Worm (Caenorhabditis elegans) whole organism, young adult: ENCODE data around the gene zhit-1.

ENCODE experiments used
- B0035.1 ChIP-seq: sonication (generic microtip); optimal IDR thresholded peaks from 2 replicates; lab custom pipeline; 2016; ENCODE audit warnings: missing genetic modification characterization, mild to moderate bottlenecking, missing compliant biosample characterization, missing genotype, missing genetic modification reagents
- F37B4.10 ChIP-seq: fragments of 200-800 bp; sonication (Bioruptor generic); IDR thresholded peaks from 2 replicates; pipeline ENCODE4 v1.3.6; 2022; ENCODE audit warnings: missing genetic modification characterization, missing compliant biosample characterization
- F57C9.4 ChIP-seq: sonication (generic microtip); optimal IDR thresholded peaks from 2 replicates; lab custom pipeline; 2017; ENCODE audit warnings: mild to moderate bottlenecking, missing genetic modification characterization, missing compliant biosample characterization
- K11D2.4 ChIP-seq: fragments of 200-800 bp; sonication (Bioruptor generic); IDR thresholded peaks from 2 replicates; pipeline ENCODE4 v1.3.6; 2022; ENCODE audit warnings: missing genetic modification reagents, missing genetic modification characterization, missing compliant biosample characterization
- Y53F4B.3 ChIP-seq: fragments of 200-800 bp; sonication (Bioruptor generic); IDR thresholded peaks from 2 replicates; pipeline ENCODE4 v1.3.6; 2022; ENCODE audit warnings: missing genetic modification reagents, missing genetic modification characterization, missing compliant biosample characterization
- Y56A3A.18 ChIP-seq: fragments of 200-800 bp; sonication (Bioruptor generic); IDR thresholded peaks from 2 replicates; pipeline ENCODE4 v1.3.6; 2022; ENCODE audit warnings: missing genetic modification reagents, missing genetic modification characterization, missing compliant biosample characterization
- atf-7 ChIP-seq: sonication (generic microtip); optimal IDR thresholded peaks from 2 replicates; lab custom pipeline; 2017; ENCODE audit warnings: mild to moderate bottlenecking, missing genetic modification characterization, missing compliant biosample characterization
- attf-6 ChIP-seq: fragments of 200-800 bp; sonication (Bioruptor generic); IDR thresholded peaks from 2 replicates; pipeline ENCODE4 v1.3.6; 2022; ENCODE audit warnings: missing genetic modification reagents, missing genetic modification characterization, missing compliant biosample characterization
- bed-1 ChIP-seq: fragments of 200-800 bp; sonication (Bioruptor generic); IDR thresholded peaks from 2 replicates; pipeline ENCODE4 v1.3.6; 2022; ENCODE audit warnings: missing genetic modification reagents, missing genetic modification characterization, missing compliant biosample characterization
- ccch-3 ChIP-seq: fragments of 200-800 bp; sonication (Bioruptor generic); optimal IDR thresholded peaks from 2 replicates; lab custom pipeline; 2018; ENCODE audit warnings: mild to moderate bottlenecking, missing genetic modification characterization, missing compliant biosample characterization
- cebp-1 ChIP-seq, 2 experiments: fragments of 200-800 bp in 1 of 2; sonication (Bioruptor generic) in 1 of 2; sonication (generic microtip) in 1 of 2; IDR thresholded peaks in 1 of 2; optimal IDR thresholded peaks in 1 of 2; 2 replicates each; pipeline versions ENCODE4 v1.3.6 to Lab custom; 2017 to 2022; ENCODE audit warnings: missing compliant biosample characterization in 2 of 2, missing genetic modification characterization in 2 of 2, mild to moderate bottlenecking in 1 of 2, missing genetic modification reagents in 1 of 2, moderate library complexity in 1 of 2
- ceh-27 ChIP-seq: fragments of 200-800 bp; sonication (Bioruptor generic); optimal IDR thresholded peaks from 2 replicates; lab custom pipeline; 2018; ENCODE audit warnings: mild to moderate bottlenecking, missing genetic modification characterization, moderate library complexity, missing compliant biosample characterization
- ceh-91 ChIP-seq: fragments of 200-800 bp; sonication (Bioruptor generic); IDR thresholded peaks from 2 replicates; pipeline ENCODE4 v1.3.6; 2022; ENCODE audit warnings: missing genetic modification reagents, missing genetic modification characterization, missing compliant biosample characterization
- dpff-1 ChIP-seq: sonication (generic microtip); optimal IDR thresholded peaks from 2 replicates; lab custom pipeline; 2017; ENCODE audit warnings: mild to moderate bottlenecking, missing genetic modification characterization, missing compliant biosample characterization
- dpl-1 ChIP-seq: fragments of 150-350 bp; optimal IDR thresholded peaks from 2 replicates; lab custom pipeline; 2014; ENCODE audit warnings: missing biosample characterization, missing genetic modification reagents, missing genetic modification characterization
- fkh-3 ChIP-seq: sonication (generic microtip); optimal IDR thresholded peaks from 2 replicates; lab custom pipeline; 2016; ENCODE audit warnings: mild to moderate bottlenecking, missing genetic modification characterization, missing compliant biosample characterization
- hmg-1.2 ChIP-seq: fragments of 200-800 bp; sonication (Bioruptor generic); IDR thresholded peaks from 2 replicates; pipeline ENCODE4 v1.3.6; 2022; ENCODE audit warnings: missing genetic modification reagents, missing genetic modification characterization, missing compliant biosample characterization
- lag-1 ChIP-seq: fragments of 200-800 bp; sonication (Bioruptor generic); IDR thresholded peaks from 2 replicates; pipeline ENCODE4 v1.3.6; 2022; ENCODE audit warnings: missing genetic modification reagents, missing genetic modification characterization, missing compliant biosample characterization
- lsy-27 ChIP-seq: sonication (generic microtip); optimal IDR thresholded peaks from 2 replicates; lab custom pipeline; 2017; ENCODE audit warnings: missing genetic modification characterization, mild to moderate bottlenecking, missing compliant biosample characterization, antibody characterized with exemption, missing genotype, borderline replicate concordance; ENCODE audit not compliant: insufficient read depth
- madf-10 ChIP-seq: sonication (generic microtip); optimal IDR thresholded peaks from 2 replicates; lab custom pipeline; 2016; ENCODE audit warnings: mild to moderate bottlenecking, missing genetic modification characterization, missing compliant biosample characterization
- mcd-1 ChIP-seq: fragments of 200-800 bp; sonication (Bioruptor generic); IDR thresholded peaks from 2 replicates; pipeline ENCODE4 v1.3.6; 2022; ENCODE audit warnings: missing genetic modification reagents, missing genetic modification characterization, missing compliant biosample characterization
- mel-28 ChIP-seq: sonication (generic microtip); optimal IDR thresholded peaks from 2 replicates; lab custom pipeline; 2016; ENCODE audit warnings: borderline replicate concordance, mild to moderate bottlenecking, missing genetic modification characterization, missing compliant biosample characterization
- mes-4 ChIP-seq: sonication (generic microtip); optimal IDR thresholded peaks from 2 replicates; lab custom pipeline; 2016; ENCODE audit warnings: missing genotype, missing genetic modification characterization, missing compliant biosample characterization
- nhr-179 ChIP-seq: sonication (generic microtip); optimal IDR thresholded peaks from 2 replicates; lab custom pipeline; 2016; ENCODE audit warnings: mild to moderate bottlenecking, missing genetic modification characterization, missing compliant biosample characterization
- nhr-90 ChIP-seq: sonication (generic microtip); optimal IDR thresholded peaks from 2 replicates; lab custom pipeline; 2016; ENCODE audit warnings: missing genotype, mild to moderate bottlenecking, missing genetic modification characterization, missing compliant biosample characterization
- pbrm-1 ChIP-seq: fragments of 200-800 bp; sonication (Bioruptor generic); IDR thresholded peaks from 2 replicates; pipeline ENCODE4 v1.3.6; 2022; ENCODE audit warnings: missing genetic modification reagents, missing genetic modification characterization, missing compliant biosample characterization
- rpc-1 ChIP-seq, 2 experiments: fragments of 150-350 bp in 1 of 2; sonication (generic microtip) in 1 of 2; optimal IDR thresholded peaks; 2 replicates each; lab custom pipeline; 2014 to 2018; ENCODE audit warnings: missing biosample characterization in 1 of 2, missing genetic modification characterization in 1 of 2, missing genetic modification reagents in 1 of 2, missing genotype in 1 of 2
- sea-2 ChIP-seq: fragments of 200-800 bp; sonication (Bioruptor generic); IDR thresholded peaks from 2 replicates; pipeline ENCODE4 v1.3.6; 2022; ENCODE audit warnings: missing genetic modification characterization, missing compliant biosample characterization
- snpc-1.1 ChIP-seq: sonication (generic microtip); optimal IDR thresholded peaks from 2 replicates; lab custom pipeline; 2017; ENCODE audit warnings: missing genetic modification characterization, mild to moderate bottlenecking, missing compliant biosample characterization, antibody characterized with exemption, moderate library complexity, missing genotype, missing genetic modification reagents; ENCODE audit not compliant: insufficient read depth
- snpc-3.4 ChIP-seq: sonication (generic microtip); optimal IDR thresholded peaks from 2 replicates; lab custom pipeline; 2017; ENCODE audit warnings: missing genetic modification characterization, mild to moderate bottlenecking, missing compliant biosample characterization, antibody characterized with exemption, moderate library complexity, missing genotype, missing genetic modification reagents
- snpc-4 ChIP-seq, 5 experiments: fragments of 150-350 bp in 1 of 5; sonication (generic microtip) in 4 of 5; optimal IDR thresholded peaks; 2 replicates each; lab custom pipeline; 2014 to 2018; ENCODE audit warnings: missing genetic modification characterization in 5 of 5, missing biosample characterization in 3 of 5, antibody characterized with exemption in 2 of 5, mild to moderate bottlenecking in 2 of 5, missing compliant biosample characterization in 2 of 5, missing genotype in 2 of 5, moderate library complexity in 2 of 5, missing genetic modification reagents in 1 of 5
- tlf-1 ChIP-seq: fragments of 200-800 bp; sonication (Bioruptor generic); optimal IDR thresholded peaks from 2 replicates; lab custom pipeline; 2018; ENCODE audit warnings: mild to moderate bottlenecking, missing genetic modification characterization, missing compliant biosample characterization
- unc-130 ChIP-seq: sonication (generic microtip); optimal IDR thresholded peaks from 2 replicates; lab custom pipeline; 2016; ENCODE audit warnings: missing genetic modification reagents, missing genetic modification characterization, missing compliant biosample characterization
- xnd-1 ChIP-seq: sonication (generic microtip); optimal IDR thresholded peaks from 2 replicates; lab custom pipeline; 2016; ENCODE audit warnings: missing genotype, missing genetic modification reagents, missing genetic modification characterization, missing compliant biosample characterization
- ztf-3 ChIP-seq: fragments of 200-800 bp; sonication (Bioruptor generic); optimal IDR thresholded peaks from 2 replicates; lab custom pipeline; 2018; ENCODE audit warnings: mild to moderate bottlenecking, missing genetic modification characterization, missing compliant biosample characterization

The zhit-1 gene

ce11 chrV:5613109-5613508 lies 16.8 kb upstream of the zhit-1 start, which contains the start of gene lrpc-1:
TSS of gene lrpc-1 (minus strand) at chrV:5613209.
- TF ChIP-seq madf-10 (tag; lab: Kevin White, UChicago), result no peak
- no peak for TF ChIP-seq Y53F4B.3 (GFP tag; lab: Robert Waterston, UW)
- no peak for TF ChIP-seq rpc-1 (optimal IDR thresholded peaks at IDR 0.05; lab: Kevin White, UChicago)
- no peak for TF ChIP-seq rpc-1 (tag; optimal IDR thresholded peaks at IDR 0.05; lab: Kevin White, UChicago)
- no peak for TF ChIP-seq ceh-91
- no peak for TF ChIP-seq nhr-179
- TF ChIP-seq mel-28, result no peak
- TF ChIP-seq ceh-27 (GFP tag; lab: Kevin White, UChicago), result no peak
- no peak for TF ChIP-seq dpl-1 (GFP tag; lab: Kevin White, UChicago)
- TF ChIP-seq lag-1 (GFP tag; lab: Robert Waterston, UW), result no peak
- no peak for TF ChIP-seq atf-7 (tag; lab: Kevin White, UChicago)
- no peak for TF ChIP-seq F57C9.4 (tag; lab: Kevin White, UChicago)
- TF ChIP-seq lsy-27 (tag; lab: Kevin White, UChicago), result no peak
- TF ChIP-seq Y56A3A.18 (GFP tag; lab: Robert Waterston, UW), result no peak
- no peak for TF ChIP-seq unc-130 (GFP tag; lab: Kevin White, UChicago)
- TF ChIP-seq K11D2.4 (GFP tag; lab: Robert Waterston, UW), result no peak
- no peak for TF ChIP-seq mes-4 (tag; lab: Kevin White, UChicago)

- TF ChIP-seq fkh-3 (tag; lab: Kevin White, UChicago), result no peak
- TF ChIP-seq F57C9.4 (tag; lab: Kevin White, UChicago), result no peak
- no peak for TF ChIP-seq nhr-90 (tag; lab: Kevin White, UChicago)
- TF ChIP-seq F37B4.10 (GFP tag; lab: Robert Waterston, UW), result no peak
- no peak for TF ChIP-seq ccch-3 (GFP tag; lab: Kevin White, UChicago)
- TF ChIP-seq B0035.1, result no peak
- TF ChIP-seq, all 124 proteins: peak for 0
These were observed 13.8 kb upstream of the zhit-1 start for ce11 chrV:5610186-5610585.

ce11 chrV:5606255-5606654 lies 9.9 kb upstream of the zhit-1 start, which contains the start of gene CD4.1:
TSS of gene CD4.1 (plus strand) at chrV:5606555.
- TF ChIP-seq bed-1 (GFP tag; lab: Robert Waterston, UW) (no peak), ccch-3 (GFP tag; lab: Kevin White, UChicago) (no peak), tlf-1 (GFP tag; lab: Kevin White, UChicago) (no peak), dpff-1 (tag; lab: Kevin White, UChicago) (no peak), sea-2 (GFP tag; lab: Robert Waterston, UW) (no peak), cebp-1 (GFP tag; IDR thresholded peaks at IDR 0.05; lab: Robert Waterston, UW) (no peak), cebp-1 (tag; optimal IDR thresholded peaks at IDR 0.05; lab: Kevin White, UChicago) (no peak), ztf-3 (no peak)
- TF ChIP-seq, all 124 proteins: peak for 0

ce11 chrV:5602407-5602806 lies 6.1 kb upstream of the zhit-1 start:
- peak; percentile 39 for TF ChIP-seq mcd-1 (GFP tag; lab: Robert Waterston, UW)
- TF ChIP-seq xnd-1 (tag; lab: Kevin White, UChicago), result peak; percentile 7
- peak; percentile 32 for TF ChIP-seq snpc-3.4 (tag; lab: Kevin White, UChicago)
- TF ChIP-seq hmg-1.2 (GFP tag; lab: Robert Waterston, UW), result peak; percentile 72
- peak; percentile 12; the same call in 1 of the 2 replicates for TF ChIP-seq attf-6
- peak; percentile 79 for TF ChIP-seq snpc-1.1 (tag; lab: Kevin White, UChicago)
- TF ChIP-seq pbrm-1, result 0 out of 2 replicates have a peak, but pooled peaks have one; percentile 16
- peak; percentile 77 for TF ChIP-seq snpc-4 (GFP tag; optimal IDR thresholded peaks at IDR 0.05; lab: Kevin White, UChicago)
- peak in 3 of 4 experiments; percentile 79 to 98 (median 96) for TF ChIP-seq snpc-4 (tag; optimal IDR thresholded peaks at IDR 0.05; lab: Kevin White, UChicago)
